Fruit fly (Drosophila melanogaster) whole organism, embryonic: ENCODE measurements around the gene Flad1.

ENCODE experiments used
- BtbVII ChIP-seq: fragments of 200-800 bp; sonication (Bioruptor generic); optimal IDR thresholded peaks from 3 replicates; lab custom pipeline; 2017; ENCODE audit warnings: missing biosample characterization, mild to moderate bottlenecking, missing genetic modification characterization
- Bteb2 ChIP-seq: fragments of 200-800 bp; sonication (Bioruptor generic); optimal IDR thresholded peaks from 2 replicates; lab custom pipeline; 2016; ENCODE audit warnings: missing biosample characterization, missing genetic modification characterization
- CG10979 ChIP-seq: fragments of 200-800 bp; sonication (Bioruptor generic); optimal IDR thresholded peaks from 2 replicates; lab custom pipeline; 2018; ENCODE audit warnings: missing biosample characterization, mild to moderate bottlenecking, missing genetic modification characterization, moderate library complexity
- CG12071 ChIP-seq: fragments of 200-800 bp; sonication (Bioruptor generic); optimal IDR thresholded peaks from 3 replicates; lab custom pipeline; 2018; ENCODE audit warnings: missing biosample characterization, mild to moderate bottlenecking, missing genetic modification characterization
- CG13775 ChIP-seq: fragments of 200-800 bp; sonication (Bioruptor generic); optimal IDR thresholded peaks from 3 replicates; lab custom pipeline; 2017; ENCODE audit warnings: missing biosample characterization, mild to moderate bottlenecking, missing genetic modification characterization
- CG13894 ChIP-seq: fragments of 200-800 bp; sonication (Bioruptor generic); optimal IDR thresholded peaks from 3 replicates; lab custom pipeline; 2018; ENCODE audit warnings: missing biosample characterization, mild to moderate bottlenecking, missing genetic modification characterization, moderate library complexity
- CG14441 ChIP-seq: fragments of 200-800 bp; sonication (Bioruptor generic); IDR thresholded peaks from 2 replicates; pipeline ENCODE4 v1.3.6; 2022; ENCODE audit warnings: missing biosample characterization, missing genetic modification characterization
- CG15601 ChIP-seq: fragments of 200-800 bp; sonication (Bioruptor generic); optimal IDR thresholded peaks from 3 replicates; lab custom pipeline; 2019; ENCODE audit warnings: missing biosample characterization, mild to moderate bottlenecking, missing genetic modification characterization, moderate library complexity
- CG17328 ChIP-seq: fragments of 200-800 bp; sonication (Bioruptor generic); IDR thresholded peaks from 2 replicates; pipeline ENCODE4 v1.3.6; 2022; ENCODE audit warnings: missing biosample characterization, missing genetic modification characterization
- CG17829 ChIP-seq: fragments of 200-800 bp; optimal IDR thresholded peaks from 2 replicates; lab custom pipeline; 2019; ENCODE audit warnings: missing biosample characterization, mild to moderate bottlenecking, missing genetic modification characterization, moderate library complexity
- CG18619 ChIP-seq: fragments of 200-800 bp; sonication (Bioruptor generic); optimal IDR thresholded peaks from 3 replicates; lab custom pipeline; 2017; ENCODE audit warnings: missing biosample characterization, mild to moderate bottlenecking, missing genetic modification characterization
- CG2129 ChIP-seq: fragments of 200-800 bp; sonication (Bioruptor generic); IDR thresholded peaks from 2 replicates; pipeline ENCODE4 v1.3.6; 2022; ENCODE audit warnings: missing biosample characterization, missing genetic modification characterization; ENCODE audit not compliant: partially characterized antibody
- CG2678 ChIP-seq: fragments of 200-800 bp; sonication (Bioruptor generic); optimal IDR thresholded peaks from 3 replicates; lab custom pipeline; 2019; ENCODE audit warnings: missing biosample characterization, mild to moderate bottlenecking, missing genetic modification characterization, moderate library complexity
- CG2712 ChIP-seq: fragments of 200-800 bp; optimal IDR thresholded peaks from 3 replicates; lab custom pipeline; 2019; ENCODE audit warnings: missing biosample characterization, mild to moderate bottlenecking, missing genetic modification characterization, moderate library complexity
- CG31441 ChIP-seq: fragments of 200-800 bp; sonication (Bioruptor generic); IDR thresholded peaks from 2 replicates; pipeline ENCODE4 v1.3.6; 2022; ENCODE audit warnings: missing biosample characterization, missing genetic modification characterization
- CG3847 ChIP-seq: fragments of 200-800 bp; sonication (Bioruptor generic); IDR thresholded peaks from 2 replicates; pipeline ENCODE4 v1.3.6; 2022; ENCODE audit warnings: missing biosample characterization, missing genetic modification characterization
- CG4282 ChIP-seq: fragments of 200-800 bp; sonication (Bioruptor generic); optimal IDR thresholded peaks from 2 replicates; lab custom pipeline; 2016; ENCODE audit warnings: missing biosample characterization, missing genetic modification characterization
- CG43689 ChIP-seq: fragments of 200-800 bp; sonication (Bioruptor generic); IDR thresholded peaks from 2 replicates; pipeline ENCODE4 v1.3.6; 2022; ENCODE audit warnings: missing biosample characterization, missing genetic modification characterization
- CG4707 ChIP-seq: fragments of 200-800 bp; sonication (Bioruptor generic); optimal IDR thresholded peaks from 2 replicates; lab custom pipeline; 2018; ENCODE audit warnings: missing biosample characterization, mild to moderate bottlenecking, missing genetic modification characterization, moderate library complexity
- CG4820 ChIP-seq: fragments of 200-800 bp; sonication (Bioruptor generic); optimal IDR thresholded peaks from 3 replicates; lab custom pipeline; 2016; ENCODE audit warnings: missing biosample characterization, missing genetic modification characterization
- CG7556 ChIP-seq: fragments of 200-800 bp; sonication (Bioruptor generic); optimal IDR thresholded peaks from 2 replicates; lab custom pipeline; 2017; ENCODE audit warnings: missing biosample characterization, mild to moderate bottlenecking, missing genetic modification characterization
- MTF-1 ChIP-seq: fragments of 200-800 bp; sonication (Bioruptor generic); optimal IDR thresholded peaks from 2 replicates; lab custom pipeline; 2018; ENCODE audit warnings: missing biosample characterization, mild to moderate bottlenecking, missing genetic modification characterization, borderline replicate concordance
- Scr ChIP-seq: fragments of 200-800 bp; sonication (Bioruptor generic); IDR thresholded peaks from 2 replicates; pipeline ENCODE4 v1.3.6; 2022; ENCODE audit warnings: missing biosample characterization, missing genetic modification characterization; ENCODE audit not compliant: partially characterized antibody
- Sox102F ChIP-seq: fragments of 200-800 bp; sonication (Bioruptor generic); optimal IDR thresholded peaks from 2 replicates; lab custom pipeline; 2018; ENCODE audit warnings: missing biosample characterization, mild to moderate bottlenecking, missing genetic modification characterization, moderate library complexity
- Ssrp ChIP-seq: fragments of 200-800 bp; sonication (Bioruptor generic); optimal IDR thresholded peaks from 2 replicates; lab custom pipeline; 2018; ENCODE audit warnings: missing biosample characterization, mild to moderate bottlenecking, missing genetic modification characterization, moderate library complexity
- Taf1 ChIP-seq: fragments of 200-800 bp; sonication (Bioruptor generic); IDR thresholded peaks from 2 replicates; pipeline ENCODE4 v1.3.6; 2022; ENCODE audit warnings: missing biosample characterization, missing genetic modification characterization
- Usf ChIP-seq: fragments of 200-800 bp; sonication (Bioruptor generic); optimal IDR thresholded peaks from 2 replicates; lab custom pipeline; 2017; ENCODE audit warnings: missing genotype, missing biosample characterization, missing genetic modification characterization
- amos ChIP-seq: fragments of 200-800 bp; sonication (Bioruptor generic); IDR thresholded peaks from 2 replicates; pipeline ENCODE4 v1.3.6; 2022; ENCODE audit warnings: missing biosample characterization, missing genetic modification characterization; ENCODE audit not compliant: partially characterized antibody
- ash1 ChIP-seq: fragments of 200-800 bp; sonication (Bioruptor generic); optimal IDR thresholded peaks from 2 replicates; lab custom pipeline; 2018; ENCODE audit warnings: missing biosample characterization, mild to moderate bottlenecking, missing genetic modification characterization
- bowl ChIP-seq: fragments of 200-800 bp; sonication (Bioruptor generic); IDR thresholded peaks from 2 replicates; pipeline ENCODE4 v1.3.6; 2022; ENCODE audit warnings: missing biosample characterization, missing genetic modification characterization
- bsh ChIP-seq, 2 experiments: fragments of 200-800 bp; sonication (Bioruptor generic); optimal IDR thresholded peaks; 2 replicates each; lab custom pipeline; 2017 to 2018; ENCODE audit warnings: mild to moderate bottlenecking in 2 of 2, missing biosample characterization in 2 of 2, missing genetic modification characterization in 2 of 2, moderate library complexity in 1 of 2
- chif ChIP-seq, 2 experiments: fragments of 200-800 bp; sonication (Bioruptor generic); optimal IDR thresholded peaks; 3 replicates each; lab custom pipeline; 2016; ENCODE audit warnings: missing biosample characterization in 2 of 2, missing genetic modification characterization in 2 of 2
- ci ChIP-seq: fragments of 200-800 bp; sonication (Bioruptor generic); IDR thresholded peaks from 3 replicates; pipeline ENCODE4 v1.3.6; 2022; ENCODE audit warnings: missing biosample characterization, missing genetic modification characterization
- dati ChIP-seq: fragments of 200-800 bp; sonication (Bioruptor generic); IDR thresholded peaks from 2 replicates; pipeline ENCODE4 v1.3.6; 2022; ENCODE audit warnings: missing biosample characterization, missing genetic modification characterization
- ems ChIP-seq: fragments of 200-800 bp; sonication (Bioruptor generic); optimal IDR thresholded peaks from 3 replicates; lab custom pipeline; 2016; ENCODE audit warnings: missing biosample characterization, missing genetic modification characterization
- gsb-n ChIP-seq: fragments of 200-800 bp; sonication (Bioruptor generic); optimal IDR thresholded peaks from 3 replicates; lab custom pipeline; 2018; ENCODE audit warnings: missing biosample characterization, mild to moderate bottlenecking, missing genetic modification characterization
- hkb ChIP-seq, 2 experiments: fragments of 200-800 bp in 1 of 2; fragments of >200 bp in 1 of 2; sonication (Bioruptor generic) in 1 of 2; IDR thresholded peaks in 1 of 2; optimal IDR thresholded peaks in 1 of 2; 2 replicates each; pipeline versions ENCODE4 v1.3.6 to Lab custom; 2017 to 2022; ENCODE audit warnings: missing biosample characterization in 1 of 2, missing genetic modification characterization in 1 of 2
- lov ChIP-seq, 2 experiments: fragments of 200-800 bp in 1 of 2; fragments of >200 bp in 1 of 2; sonication (Bioruptor generic) in 1 of 2; IDR thresholded peaks in 1 of 2; optimal IDR thresholded peaks in 1 of 2; 2 replicates in 1 of 2; 3 replicates in 1 of 2; pipeline versions ENCODE4 v1.3.6 to Lab custom; 2017 to 2022; ENCODE audit warnings: missing biosample characterization in 1 of 2, missing genetic modification characterization in 1 of 2
- nerfin-1 ChIP-seq: fragments of 200-800 bp; sonication (Bioruptor generic); optimal IDR thresholded peaks from 3 replicates; lab custom pipeline; 2019; ENCODE audit warnings: missing biosample characterization, mild to moderate bottlenecking, missing genetic modification characterization, moderate library complexity
- nmo ChIP-seq: fragments of 200-800 bp; sonication (Bioruptor generic); optimal IDR thresholded peaks from 2 replicates; lab custom pipeline; 2018; ENCODE audit warnings: missing biosample characterization, mild to moderate bottlenecking, missing genetic modification characterization, moderate library complexity
- pho ChIP-seq: fragments of 200-800 bp; sonication (Bioruptor generic); optimal IDR thresholded peaks from 2 replicates; lab custom pipeline; 2016; ENCODE audit warnings: missing biosample characterization, missing genetic modification characterization
- pzg ChIP-seq: fragments of 200-800 bp; sonication (Bioruptor generic); optimal IDR thresholded peaks from 3 replicates; lab custom pipeline; 2018; ENCODE audit warnings: missing biosample characterization, mild to moderate bottlenecking, missing genetic modification characterization, moderate library complexity
- row ChIP-seq: fragments of 200-800 bp; sonication (Bioruptor generic); IDR thresholded peaks from 3 replicates; pipeline ENCODE4 v1.3.6; 2022; ENCODE audit warnings: missing biosample characterization, missing genetic modification characterization
- sqz ChIP-seq: fragments of 200-800 bp; sonication (Bioruptor generic); optimal IDR thresholded peaks from 3 replicates; lab custom pipeline; 2018; ENCODE audit warnings: missing biosample characterization, mild to moderate bottlenecking, missing genetic modification characterization
- ttk ChIP-seq: fragments of 200-800 bp; sonication (Bioruptor generic); IDR thresholded peaks from 2 replicates; pipeline ENCODE4 v2.1.2; 2022; ENCODE audit warnings: missing biosample characterization, missing genetic modification characterization
- tup ChIP-seq: fragments of 200-800 bp; sonication (Bioruptor generic); optimal IDR thresholded peaks from 2 replicates; lab custom pipeline; 2016; ENCODE audit warnings: missing biosample characterization, mild to moderate bottlenecking, missing genetic modification characterization, moderate library complexity
- unpg ChIP-seq: fragments of 200-800 bp; sonication (Bioruptor generic); optimal IDR thresholded peaks from 3 replicates; lab custom pipeline; 2018; ENCODE audit warnings: missing biosample characterization, mild to moderate bottlenecking, missing genetic modification characterization, moderate library complexity

Flad1 gene

dm6 chrX:12923258-12923901 is 20.1 kb upstream of the Flad1 start (continued):
- TF ChIP-seq BtbVII (GFP tag; lab: Kevin White, UChicago) (no peak), CG14441 (no peak), CG43689 (GFP tag; lab: Robert Waterston, UW) (no peak), nerfin-1 (tag; lab: Kevin White, UChicago) (peak; percentile 14), CG2712 (tag; lab: Kevin White, UChicago) (peak; percentile 43), ttk (GFP tag; lab: Robert Waterston, UW) (no peak), hkb (optimal IDR thresholded peaks at IDR 0.05; lab: Kevin White, UChicago) (no peak), hkb (GFP tag; IDR thresholded peaks at IDR 0.05; lab: Robert Waterston, UW) (peak; percentile 12; the same call in 1 of the 2 replicates), pho (GFP tag; lab: Kevin White, UChicago) (no peak), Taf1 (GFP tag; lab: Robert Waterston, UW) (no peak), CG13775 (GFP tag; lab: Kevin White, UChicago) (peak; percentile 39), CG4282 (GFP tag; lab: Kevin White, UChicago) (no peak), amos (GFP tag; lab: Robert Waterston, UW) (no peak), bowl (peak; percentile 35; the same call in 1 of the 2 replicates), CG4820 (GFP tag; lab: Kevin White, UChicago) (peak; percentile 16), CG7556 (GFP tag; lab: Kevin White, UChicago) (peak; percentile 37), CG10979 (peak; percentile 63), CG18619 (GFP tag; lab: Kevin White, UChicago) (peak; percentile 0), CG2678 (tag; lab: Kevin White, UChicago) (peak; percentile 52), row (GFP tag; lab: Robert Waterston, UW) (peak; percentile 48), dati (GFP tag; lab: Robert Waterston, UW) (peak; percentile 31; the same call in 1 of the 2 replicates), CG12071 (GFP tag; lab: Kevin White, UChicago) (no peak), bsh (GFP tag; optimal IDR thresholded peaks at IDR 0.05; lab: Kevin White, UChicago) (peak in 1 of 2 experiments; percentile 69), chif (GFP tag; optimal IDR thresholded peaks at IDR 0.05; lab: Kevin White, UChicago) (peak in 1 of 2 experiments; percentile 21), sqz (GFP tag; lab: Kevin White, UChicago) (peak; percentile 72), CG4707 (no peak), CG17328 (GFP tag; lab: Robert Waterston, UW) (peak; percentile 40), lov (optimal IDR thresholded peaks at IDR 0.05; lab: Kevin White, UChicago) (no peak), lov (GFP tag; IDR thresholded peaks at IDR 0.05; lab: Robert Waterston, UW) (peak; percentile 48; the same call in 1 of the 3 replicates), CG17829 (tag; lab: Kevin White, UChicago) (peak; percentile 32), MTF-1 (GFP tag; lab: Kevin White, UChicago) (no peak), unpg (GFP tag; lab: Kevin White, UChicago) (peak; percentile 33), gsb-n (tag; lab: Kevin White, UChicago) (peak; percentile 34), tup (no peak), Scr (GFP tag; lab: Robert Waterston, UW) (no peak), nmo (GFP tag; lab: Kevin White, UChicago) (peak; percentile 61), CG3847 (GFP tag; lab: Robert Waterston, UW) (no peak; the same call in 1 of the 2 replicates), CG31441 (peak; percentile 37), Bteb2 (GFP tag; lab: Kevin White, UChicago) (no peak), Sox102F (GFP tag; lab: Kevin White, UChicago) (peak; percentile 35), ems (GFP tag; lab: Kevin White, UChicago) (no peak), ci (peak; percentile 71; the same call in 2 of the 3 replicates), CG2129 (no peak), pzg (GFP tag; lab: Kevin White, UChicago) (no peak), Ssrp (peak; percentile 34), CG13894 (no peak), Usf (GFP tag; lab: Kevin White, UChicago) (no peak), CG15601 (tag; lab: Kevin White, UChicago) (peak; percentile 7), ash1 (GFP tag; lab: Kevin White, UChicago) (no peak)
